Worm (Caenorhabditis elegans) whole organism, young adult: ENCODE measurements around the gene F38A5.8.
"Not testable (repeated sequence)": the region's sequence is repeated elsewhere in the genome, so short reads cannot be mapped to it uniquely, and the experiment has no call there.

Source experiments
- B0261.1 ChIP-seq: sonication (generic microtip); optimal IDR thresholded peaks from 2 replicates; lab custom pipeline; 2016; ENCODE audit warnings: mild to moderate bottlenecking, missing genetic modification characterization, moderate library complexity, missing compliant biosample characterization
- C06A6.2 ChIP-seq: fragments of 200-800 bp; sonication (Bioruptor generic); conservative IDR thresholded peaks from 2 replicates; pipeline ENCODE4 v1.3.6; 2022; ENCODE audit warnings: missing genetic modification characterization, missing compliant biosample characterization
- F23B12.7 ChIP-seq: sonication (generic microtip); optimal IDR thresholded peaks from 2 replicates; lab custom pipeline; 2017; ENCODE audit warnings: missing genetic modification characterization, mild to moderate bottlenecking, missing compliant biosample characterization, antibody characterized with exemption, moderate library complexity; ENCODE audit not compliant: insufficient read depth
- F55B11.4 ChIP-seq: sonication (generic microtip); optimal IDR thresholded peaks from 2 replicates; lab custom pipeline; 2016; ENCODE audit warnings: missing compliant biosample characterization, missing genetic modification characterization, borderline replicate concordance; ENCODE audit not compliant: insufficient read depth
- K11D2.4 ChIP-seq: fragments of 200-800 bp; sonication (Bioruptor generic); IDR thresholded peaks from 2 replicates; pipeline ENCODE4 v1.3.6; 2022; ENCODE audit warnings: missing genetic modification reagents, missing genetic modification characterization, missing compliant biosample characterization
- atf-7 ChIP-seq: sonication (generic microtip); optimal IDR thresholded peaks from 2 replicates; lab custom pipeline; 2017; ENCODE audit warnings: mild to moderate bottlenecking, missing genetic modification characterization, missing compliant biosample characterization
- athp-1 ChIP-seq: sonication (generic microtip); optimal IDR thresholded peaks from 2 replicates; lab custom pipeline; 2017; ENCODE audit warnings: mild to moderate bottlenecking, missing genetic modification characterization, missing compliant biosample characterization
- attf-6 ChIP-seq: fragments of 200-800 bp; sonication (Bioruptor generic); IDR thresholded peaks from 2 replicates; pipeline ENCODE4 v1.3.6; 2022; ENCODE audit warnings: missing genetic modification reagents, missing genetic modification characterization, missing compliant biosample characterization
- bed-2 ChIP-seq: fragments of 200-800 bp; sonication (Bioruptor generic); IDR thresholded peaks from 2 replicates; pipeline ENCODE4 v1.3.6; 2022; ENCODE audit warnings: missing genetic modification reagents, missing genetic modification characterization, missing compliant biosample characterization
- ccch-3 ChIP-seq: fragments of 200-800 bp; sonication (Bioruptor generic); optimal IDR thresholded peaks from 2 replicates; lab custom pipeline; 2018; ENCODE audit warnings: mild to moderate bottlenecking, missing genetic modification characterization, missing compliant biosample characterization
- cebp-1 ChIP-seq, 2 experiments: fragments of 200-800 bp in 1 of 2; sonication (Bioruptor generic) in 1 of 2; sonication (generic microtip) in 1 of 2; IDR thresholded peaks in 1 of 2; optimal IDR thresholded peaks in 1 of 2; 2 replicates each; pipeline versions ENCODE4 v1.3.6 to Lab custom; 2017 to 2022; ENCODE audit warnings: missing compliant biosample characterization in 2 of 2, missing genetic modification characterization in 2 of 2, mild to moderate bottlenecking in 1 of 2, missing genetic modification reagents in 1 of 2, moderate library complexity in 1 of 2
- ceh-27 ChIP-seq: fragments of 200-800 bp; sonication (Bioruptor generic); optimal IDR thresholded peaks from 2 replicates; lab custom pipeline; 2018; ENCODE audit warnings: mild to moderate bottlenecking, missing genetic modification characterization, moderate library complexity, missing compliant biosample characterization
- die-1 ChIP-seq: sonication (generic microtip); optimal IDR thresholded peaks from 2 replicates; lab custom pipeline; 2016; ENCODE audit warnings: missing genotype, mild to moderate bottlenecking, missing genetic modification characterization, missing compliant biosample characterization
- dox-1 ChIP-seq: fragments of 200-800 bp; sonication (Bioruptor generic); IDR thresholded peaks from 2 replicates; pipeline ENCODE4 v1.3.6; 2022; ENCODE audit warnings: missing genetic modification reagents, missing genetic modification characterization, missing compliant biosample characterization
- egl-18 ChIP-seq: fragments of 200-800 bp; sonication (Bioruptor generic); IDR thresholded peaks from 2 replicates; pipeline ENCODE4 v1.3.6; 2022; ENCODE audit warnings: missing genetic modification reagents, missing genetic modification characterization, missing compliant biosample characterization
- him-1 ChIP-seq: sonication (generic microtip); optimal IDR thresholded peaks from 2 replicates; lab custom pipeline; 2016; ENCODE audit warnings: missing genotype, missing genetic modification reagents, missing genetic modification characterization, missing compliant biosample characterization
- hsf-1 ChIP-seq: fragments of 200-800 bp; sonication (Bioruptor generic); IDR thresholded peaks from 2 replicates; pipeline ENCODE4 v1.3.6; 2022; ENCODE audit warnings: missing genetic modification reagents, missing genetic modification characterization, missing compliant biosample characterization
- lin-54 ChIP-seq: fragments of 200-800 bp; sonication (Bioruptor generic); optimal IDR thresholded peaks from 2 replicates; lab custom pipeline; 2018; ENCODE audit warnings: mild to moderate bottlenecking, missing genetic modification characterization, missing compliant biosample characterization
- lir-1 ChIP-seq: fragments of 200-800 bp; sonication (Bioruptor generic); conservative IDR thresholded peaks from 2 replicates; pipeline ENCODE4 v1.3.6; 2022; ENCODE audit warnings: missing genetic modification reagents, missing genetic modification characterization, missing compliant biosample characterization
- nhr-120 ChIP-seq: fragments of 200-800 bp; sonication (Bioruptor generic); IDR thresholded peaks from 2 replicates; pipeline ENCODE4 v1.3.6; 2022; ENCODE audit warnings: missing genetic modification characterization, missing compliant biosample characterization
- nhr-80 ChIP-seq: sonication (generic microtip); optimal IDR thresholded peaks from 2 replicates; lab custom pipeline; 2016; ENCODE audit warnings: missing genetic modification characterization, missing compliant biosample characterization
- nhr-90 ChIP-seq: sonication (generic microtip); optimal IDR thresholded peaks from 2 replicates; lab custom pipeline; 2016; ENCODE audit warnings: missing genotype, mild to moderate bottlenecking, missing genetic modification characterization, missing compliant biosample characterization
- pha-4 ChIP-seq: fragments of 150-350 bp; sonication (generic microtip); optimal IDR thresholded peaks from 2 replicates; lab custom pipeline; 2014; ENCODE audit warnings: missing biosample characterization, missing genetic modification reagents, missing genetic modification characterization
- repo-1 ChIP-seq: sonication (generic microtip); optimal IDR thresholded peaks from 2 replicates; lab custom pipeline; 2017; ENCODE audit warnings: mild to moderate bottlenecking, missing genetic modification characterization, missing compliant biosample characterization
- snpc-1.3 ChIP-seq: sonication (generic microtip); optimal IDR thresholded peaks from 2 replicates; lab custom pipeline; 2017; ENCODE audit warnings: missing genetic modification characterization, mild to moderate bottlenecking, missing compliant biosample characterization, antibody characterized with exemption, moderate library complexity, missing genotype, missing genetic modification reagents; ENCODE audit not compliant: insufficient read depth
- snpc-3.4 ChIP-seq: sonication (generic microtip); optimal IDR thresholded peaks from 2 replicates; lab custom pipeline; 2017; ENCODE audit warnings: missing genetic modification characterization, mild to moderate bottlenecking, missing compliant biosample characterization, antibody characterized with exemption, moderate library complexity, missing genotype, missing genetic modification reagents
- tbp1 ChIP-seq: fragments of 200-800 bp; sonication (Bioruptor generic); optimal IDR thresholded peaks from 2 replicates; lab custom pipeline; 2018; ENCODE audit warnings: mild to moderate bottlenecking, missing genetic modification characterization, missing compliant biosample characterization
- ztf-18 ChIP-seq: sonication (generic microtip); optimal IDR thresholded peaks from 2 replicates; lab custom pipeline; 2016; ENCODE audit warnings: missing genotype, mild to moderate bottlenecking, missing genetic modification characterization, missing compliant biosample characterization
- ztf-26 ChIP-seq: sonication (generic microtip); optimal IDR thresholded peaks from 2 replicates; lab custom pipeline; 2017; ENCODE audit warnings: missing genetic modification characterization, missing compliant biosample characterization

The F38A5.8 gene

ce11 chrIV:6590029-6590428, 9.5 kb upstream of the F38A5.8 start, which contains the start of the genes lec-11 and irld-7:
TSS of gene lec-11 (minus strand) at chrIV:6590154.
TSS of gene irld-7 (plus strand) at chrIV:6590360.
- TF ChIP-seq nhr-80 = peak; percentile 69
- TF ChIP-seq atf-7 (tag; lab: Kevin White, UChicago) = no peak

DNA sequence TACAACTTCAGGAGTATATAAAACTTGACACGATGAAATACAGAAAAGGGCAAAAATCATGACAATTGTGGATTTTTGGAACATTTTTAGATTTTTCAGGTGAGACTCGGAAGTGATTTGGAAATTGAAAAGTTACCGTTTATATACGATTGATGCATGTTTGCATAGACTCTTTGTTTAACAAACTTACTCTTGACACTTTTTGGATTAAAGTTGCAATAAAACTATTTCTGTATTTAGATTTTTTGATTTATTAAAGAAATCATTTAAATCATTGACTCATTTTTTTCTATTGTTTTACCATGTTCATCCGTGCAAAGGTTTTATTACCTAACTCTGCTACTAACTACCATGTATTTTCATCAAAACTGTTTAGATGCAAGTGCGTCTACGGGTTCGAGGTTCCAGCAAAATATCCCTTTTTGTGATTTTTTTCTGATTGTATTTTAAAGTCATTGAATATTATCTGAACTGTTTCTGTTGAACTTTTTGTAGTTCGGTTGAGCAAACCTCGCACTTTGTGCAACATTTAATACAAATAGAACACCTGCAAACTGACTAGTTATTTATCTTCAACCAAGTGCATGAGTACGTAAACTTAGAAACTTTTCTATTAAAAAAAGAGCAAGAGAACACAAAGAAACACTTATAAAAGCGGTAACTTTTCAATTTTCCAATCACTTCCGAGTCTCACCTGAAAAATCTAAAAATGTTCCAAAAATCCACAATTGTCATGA, 8.4 kb upstream of the F38A5.8 start, which contains the start of the genes nspb-1 and nspb-2:
TSS of gene nspb-1 (minus strand) at position 101 of the 737 bp plus-strand sequence.
TSS of gene nspb-2 (plus strand) at position 687 of the 737 bp plus-strand sequence.
- not testable (repeated sequence) for TF ChIP-seq K11D2.4; bed-2 (GFP tag; lab: Robert Waterston, UW); ceh-27 (GFP tag; lab: Kevin White, UChicago)

DNA sequence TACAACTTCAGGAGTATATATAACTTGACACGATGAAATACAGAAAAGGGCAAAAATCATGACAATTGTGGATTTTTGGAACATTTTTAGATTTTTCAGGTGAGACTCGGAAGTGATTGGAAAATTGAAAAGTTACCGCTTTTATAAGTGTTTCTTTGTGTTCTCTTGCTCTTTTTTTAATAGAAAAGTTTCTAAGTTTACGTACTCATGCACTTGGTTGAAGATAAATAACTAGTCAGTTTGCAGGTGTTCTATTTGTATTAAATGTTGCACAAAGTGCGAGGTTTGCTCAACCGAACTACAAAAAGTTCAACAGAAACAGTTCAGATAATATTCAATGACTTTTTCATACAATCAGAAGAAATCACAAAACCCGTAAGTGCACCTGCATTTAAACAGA, 4.7 kb upstream of the F38A5.8 start, which contains the start of gene nspb-3:
TSS of gene nspb-3 (minus strand) at position 101 of the 400 bp plus-strand sequence.
- not testable (repeated sequence) for TF ChIP-seq nhr-120 (GFP tag; lab: Robert Waterston, UW); repo-1 (tag; lab: Kevin White, UChicago); egl-18 (GFP tag; lab: Robert Waterston, UW)

DNA sequence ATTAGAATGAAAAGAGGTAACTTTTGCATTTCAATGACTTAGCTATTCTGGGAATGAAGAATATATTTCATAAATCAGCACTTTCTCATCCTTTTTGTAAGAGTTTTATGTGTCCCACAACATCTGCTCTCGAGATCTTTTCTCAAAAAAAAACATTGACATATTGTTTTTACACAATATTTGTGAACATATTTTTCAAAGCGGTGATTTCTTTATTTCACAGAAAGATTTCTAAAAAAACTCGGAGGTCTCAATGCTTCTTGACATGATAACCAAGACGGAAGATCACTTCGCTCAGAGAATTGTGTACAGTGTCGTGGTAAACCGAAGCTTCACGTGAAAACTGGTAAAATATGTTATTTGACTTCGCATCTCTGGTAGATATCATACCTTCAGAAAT, 3.6 kb upstream of the F38A5.8 start, which contains the start of gene F38A5.22:
TSS of gene F38A5.22 (minus strand) at position 29 of the 400 bp plus-strand sequence.
- TF ChIP-seq pha-4 (tag; lab: Kevin White, UChicago) = no peak
- TF ChIP-seq snpc-1.3 (tag; lab: Kevin White, UChicago) = no peak
- TF ChIP-seq athp-1 (tag; lab: Kevin White, UChicago) = no peak
- TF ChIP-seq B0261.1 = no peak
- no peak for TF ChIP-seq ztf-18 (tag; lab: Kevin White, UChicago)
- TF ChIP-seq him-1 (tag; lab: Kevin White, UChicago) = no peak
- no peak for TF ChIP-seq die-1 (tag; lab: Kevin White, UChicago)
- TF ChIP-seq nhr-90 (tag; lab: Kevin White, UChicago) = no peak
- no peak for TF ChIP-seq cebp-1 (GFP tag; IDR thresholded peaks at IDR 0.05; lab: Robert Waterston, UW)
- no peak for TF ChIP-seq cebp-1 (tag; optimal IDR thresholded peaks at IDR 0.05; lab: Kevin White, UChicago)
- TF ChIP-seq egl-18 (GFP tag; lab: Robert Waterston, UW) = no peak
- TF ChIP-seq F23B12.7 (tag; lab: Kevin White, UChicago) = no peak
- TF ChIP-seq lir-1 = no peak
- no peak for TF ChIP-seq snpc-3.4
- TF ChIP-seq ztf-26 (tag; lab: Kevin White, UChicago) = no peak
- TF ChIP-seq hsf-1 (GFP tag; lab: Robert Waterston, UW) = no peak
- no peak for TF ChIP-seq dox-1 (GFP tag; lab: Robert Waterston, UW)
- no peak for TF ChIP-seq lin-54 (GFP tag; lab: Kevin White, UChicago)
- TF ChIP-seq tbp1 (GFP tag; lab: Kevin White, UChicago) = no peak

- TF ChIP-seq attf-6 (GFP tag; lab: Robert Waterston, UW) = no peak
- no peak for TF ChIP-seq ccch-3 (GFP tag; lab: Kevin White, UChicago)
- TF ChIP-seq C06A6.2 (GFP tag; lab: Robert Waterston, UW) = no peak
- TF ChIP-seq F55B11.4 (tag; lab: Kevin White, UChicago) = no peak
- TF ChIP-seq, all 124 proteins: peak for 0
Observed at ce11 chrIV:6597298-6597697, 2.2 kb upstream of the F38A5.8 start, which contains the start of gene F38A5.6. TSS of gene F38A5.6 (minus strand) at chrIV:6597398.
